Fruit fly (Drosophila melanogaster) whole organism, wandering third instar larva: ENCODE results near the gene Ostgamma.

Experiments used
- Abd-B ChIP-seq: fragments of >200 bp; optimal IDR thresholded peaks from 2 replicates; lab custom pipeline; 2017; ENCODE audit warnings: missing biosample characterization, missing genetic modification characterization
- CG32264 ChIP-seq: fragments of 200-800 bp; sonication (Bioruptor generic); optimal IDR thresholded peaks from 2 replicates; lab custom pipeline; 2016; ENCODE audit warnings: missing biosample characterization, missing genetic modification characterization
- CG9705 ChIP-seq: fragments of 200-800 bp; sonication (Bioruptor generic); optimal IDR thresholded peaks from 2 replicates; lab custom pipeline; 2018; ENCODE audit warnings: missing biosample characterization, mild to moderate bottlenecking, missing genetic modification characterization
- CrebA ChIP-seq: fragments of 200-800 bp; sonication (Bioruptor generic); optimal IDR thresholded peaks from 2 replicates; lab custom pipeline; 2016; ENCODE audit warnings: missing biosample characterization, mild to moderate bottlenecking, missing genetic modification characterization, borderline replicate concordance
- Dfd ChIP-seq: fragments of >200 bp; optimal IDR thresholded peaks from 2 replicates; lab custom pipeline; 2017; ENCODE audit warnings: missing biosample characterization, missing genetic modification characterization
- Dif ChIP-seq: fragments of 200-275, 200-300 bp; sonication (Bioruptor generic); optimal IDR thresholded peaks from 2 replicates; lab custom pipeline; 2018; ENCODE audit warnings: missing biosample characterization, missing genetic modification characterization; ENCODE audit not compliant: partially characterized antibody
- GATAd ChIP-seq: sonication (Bioruptor generic); optimal IDR thresholded peaks from 2 replicates; lab custom pipeline; 2016; ENCODE audit warnings: missing biosample characterization, missing genetic modification characterization
- HLH106 ChIP-seq: fragments of 200-800 bp; optimal IDR thresholded peaks from 3 replicates; lab custom pipeline; 2019; ENCODE audit warnings: missing biosample characterization, mild to moderate bottlenecking, missing genetic modification characterization, moderate library complexity
- Hnf4 ChIP-seq: fragments of 200-800 bp; sonication (Bioruptor generic); optimal IDR thresholded peaks from 2 replicates; lab custom pipeline; 2016; ENCODE audit warnings: missing biosample characterization, mild to moderate bottlenecking, missing genetic modification characterization
- Hr78 ChIP-seq: fragments of >200 bp; optimal IDR thresholded peaks from 2 replicates; lab custom pipeline; 2017; ENCODE audit warnings: missing biosample characterization, missing genetic modification characterization
- Hr83 ChIP-seq: fragments of 200-300 bp; sonication (Bioruptor generic); optimal IDR thresholded peaks from 2 replicates; lab custom pipeline; 2016; ENCODE audit warnings: missing biosample characterization, mild to moderate bottlenecking, missing genetic modification characterization, moderate library complexity; ENCODE audit not compliant: poor library complexity, severe bottlenecking
- Jra ChIP-seq: sonication (Bioruptor generic); optimal IDR thresholded peaks from 2 replicates; lab custom pipeline; 2016; ENCODE audit warnings: missing biosample characterization, missing genetic modification characterization
- Mio ChIP-seq: sonication (Bioruptor generic); optimal IDR thresholded peaks from 2 replicates; lab custom pipeline; 2016; ENCODE audit warnings: missing biosample characterization, missing genetic modification characterization
- Myc ChIP-seq: fragments of >200 bp; optimal IDR thresholded peaks from 2 replicates; lab custom pipeline; 2017
- N ChIP-seq: fragments of >200 bp; optimal IDR thresholded peaks from 2 replicates; lab custom pipeline; 2018; ENCODE audit warnings: missing biosample characterization, missing external identifiers, missing genetic modification characterization
- OdsH ChIP-seq: fragments of 200-800 bp; sonication (Bioruptor generic); optimal IDR thresholded peaks from 2 replicates; lab custom pipeline; 2016; ENCODE audit warnings: missing biosample characterization, mild to moderate bottlenecking, missing genetic modification characterization
- Rel ChIP-seq, 2 experiments: fragments of 200-800 bp; sonication (Bioruptor generic) in 1 of 2; optimal IDR thresholded peaks; 2 replicates in 1 of 2; 3 replicates in 1 of 2; lab custom pipeline; 2016 to 2019; ENCODE audit warnings: mild to moderate bottlenecking in 2 of 2, missing biosample characterization in 2 of 2, missing genetic modification characterization in 2 of 2, moderate library complexity in 1 of 2
- Sp1 ChIP-seq: fragments of 200-800 bp; sonication (Bioruptor generic); optimal IDR thresholded peaks from 3 replicates; lab custom pipeline; 2019; ENCODE audit warnings: missing biosample characterization, mild to moderate bottlenecking, missing genetic modification characterization, moderate library complexity
- Vsx2 ChIP-seq: fragments of 200-300, 225-300 bp; sonication (Bioruptor generic); optimal IDR thresholded peaks from 2 replicates; lab custom pipeline; 2018; ENCODE audit warnings: missing biosample characterization, missing genetic modification characterization; ENCODE audit not compliant: partially characterized antibody
- br ChIP-seq: fragments of 200-800 bp; sonication (Bioruptor generic); optimal IDR thresholded peaks from 2 replicates; lab custom pipeline; 2016; ENCODE audit warnings: missing biosample characterization, missing genetic modification characterization
- dl ChIP-seq, 2 experiments: fragments of 175-275, 200-275 bp in 1 of 2; fragments of 200-275 bp in 1 of 2; sonication (Bioruptor generic); optimal IDR thresholded peaks; lab custom pipeline; 2018; ENCODE audit warnings: mild to moderate bottlenecking in 2 of 2, missing biosample characterization in 2 of 2, missing genetic modification characterization in 2 of 2, moderate library complexity in 2 of 2; ENCODE audit not compliant: partially characterized antibody in 2 of 2, insufficient read depth in 1 of 2
- dmrt93B ChIP-seq: fragments of 200-800 bp; sonication (Bioruptor generic); optimal IDR thresholded peaks from 2 replicates; lab custom pipeline; 2018; ENCODE audit warnings: missing biosample characterization, mild to moderate bottlenecking, missing genetic modification characterization
- dsf ChIP-seq: sonication (Bioruptor generic); optimal IDR thresholded peaks from 2 replicates; lab custom pipeline; 2016; ENCODE audit warnings: missing biosample characterization, missing genetic modification characterization, borderline replicate concordance
- ey ChIP-seq: fragments of 200-800 bp; sonication (Bioruptor generic); optimal IDR thresholded peaks from 2 replicates; lab custom pipeline; 2016; ENCODE audit warnings: missing biosample characterization, missing genetic modification characterization
- foxo ChIP-seq, 2 experiments: fragments of 200-800 bp; sonication (Bioruptor generic); optimal IDR thresholded peaks; 2 replicates in 1 of 2; 3 replicates in 1 of 2; lab custom pipeline; 2016 to 2017; ENCODE audit warnings: missing biosample characterization in 2 of 2, missing genetic modification characterization in 2 of 2
- fru ChIP-seq: fragments of 200-800 bp; sonication (Bioruptor generic); optimal IDR thresholded peaks from 3 replicates; lab custom pipeline; 2016; ENCODE audit warnings: missing biosample characterization, mild to moderate bottlenecking, missing genetic modification characterization
- h ChIP-seq: fragments of 200-800 bp; sonication (Bioruptor generic); optimal IDR thresholded peaks from 3 replicates; lab custom pipeline; 2016; ENCODE audit warnings: missing biosample characterization, mild to moderate bottlenecking, missing genetic modification characterization
- jim ChIP-seq: fragments of 175-275, 200-325 bp; sonication (Bioruptor generic); optimal IDR thresholded peaks from 2 replicates; lab custom pipeline; 2016; ENCODE audit warnings: missing biosample characterization, mild to moderate bottlenecking, missing genetic modification characterization
- lola ChIP-seq: fragments of >200 bp; optimal IDR thresholded peaks from 2 replicates; lab custom pipeline; 2017; ENCODE audit warnings: missing biosample characterization, missing genetic modification characterization
- pan ChIP-seq: fragments of >200 bp; optimal IDR thresholded peaks from 2 replicates; lab custom pipeline; 2017
- psq ChIP-seq: fragments of 200-800 bp; sonication (Bioruptor generic); optimal IDR thresholded peaks from 3 replicates; lab custom pipeline; 2017; ENCODE audit warnings: missing biosample characterization, mild to moderate bottlenecking, missing genetic modification characterization, moderate library complexity
- rgr ChIP-seq: fragments of 200-800 bp; sonication (Bioruptor generic); optimal IDR thresholded peaks from 3 replicates; lab custom pipeline; 2016; ENCODE audit warnings: missing biosample characterization, mild to moderate bottlenecking, missing genetic modification characterization
- sage ChIP-seq: fragments of 200-800 bp; sonication (Bioruptor generic); optimal IDR thresholded peaks from 2 replicates; lab custom pipeline; 2016; ENCODE audit warnings: missing biosample characterization, mild to moderate bottlenecking, missing genetic modification characterization
- sv ChIP-seq: fragments of 200-800 bp; sonication (Bioruptor generic); optimal IDR thresholded peaks from 3 replicates; lab custom pipeline; 2016; ENCODE audit warnings: missing biosample characterization, missing genetic modification characterization
- tai ChIP-seq: sonication (Bioruptor generic); optimal IDR thresholded peaks from 2 replicates; lab custom pipeline; 2016; ENCODE audit warnings: missing biosample characterization, missing genetic modification characterization
- usp ChIP-seq: fragments of >200 bp; optimal IDR thresholded peaks from 2 replicates; lab custom pipeline; 2017; ENCODE audit warnings: missing biosample characterization, missing genetic modification characterization
- woc ChIP-seq: sonication (Bioruptor generic); optimal IDR thresholded peaks from 2 replicates; lab custom pipeline; 2016; ENCODE audit warnings: missing biosample characterization, mild to moderate bottlenecking, missing genetic modification characterization

The Ostgamma gene

DNA sequence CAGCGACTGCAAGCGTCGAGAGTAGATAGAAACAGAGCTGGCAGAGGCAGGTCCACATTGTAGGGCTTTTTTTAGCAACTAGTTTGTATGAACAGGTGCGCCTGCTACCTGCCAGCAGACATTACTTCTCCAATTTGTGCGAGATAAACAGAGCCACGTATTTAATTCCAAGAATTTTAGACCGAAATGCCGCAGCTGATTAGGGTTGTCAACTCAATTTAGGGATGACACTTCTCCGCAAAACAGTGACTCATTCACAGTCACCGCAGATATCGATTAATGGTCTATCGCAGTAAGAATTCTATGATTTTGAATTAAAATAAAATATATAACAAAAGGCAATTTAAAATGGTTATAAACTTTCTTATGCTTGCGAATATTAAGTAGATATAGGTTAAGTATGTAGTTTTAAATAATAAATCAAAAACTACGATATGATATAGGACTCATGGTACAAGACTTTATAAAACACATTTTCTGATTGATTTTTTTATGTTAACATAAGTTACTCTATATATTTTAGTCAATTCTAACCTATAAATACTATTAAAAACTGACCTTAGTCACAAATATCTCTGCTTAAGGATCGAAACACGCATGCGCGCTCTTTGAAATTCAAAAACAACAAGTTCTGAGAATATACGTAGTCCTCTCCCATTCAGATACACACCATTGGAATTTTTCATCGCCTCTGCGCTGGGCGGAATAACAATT is 5.1 kb downstream of the Ostgamma start, which contains the start of the genes wol and Scgalpha:
Gene wol, minus strand, starts transcription at position 220 of the 714 bp plus-strand sequence.
Gene Scgalpha, plus strand, starts transcription at position 664 of the 714 bp plus-strand sequence.
- TF ChIP-seq CrebA = no peak
- TF ChIP-seq Hr83 = no peak
- TF ChIP-seq Hnf4 (GFP tag; lab: Kevin White, UChicago) = no peak
- TF ChIP-seq Rel (GFP tag; optimal IDR thresholded peaks at IDR 0.05; lab: Kevin White, UChicago) = no peak
- no peak for TF ChIP-seq Rel (tag; optimal IDR thresholded peaks at IDR 0.05; lab: Kevin White, UChicago)
- no peak for TF ChIP-seq dl (GFP tag; optimal IDR thresholded peaks at IDR 0.05; lab: Kevin White, UChicago; ENCODE audit: insufficient read depth in 1 of 2, partially characterized antibody in 2 of 2)
- no peak for TF ChIP-seq rgr (GFP tag; lab: Kevin White, UChicago)
- no peak for TF ChIP-seq jim
- TF ChIP-seq Dif = no peak
- no peak for TF ChIP-seq Sp1 (GFP tag; lab: Kevin White, UChicago)
- TF ChIP-seq woc (GFP tag; lab: Kevin White, UChicago) = no peak
- TF ChIP-seq tai (GFP tag; lab: Kevin White, UChicago) = no peak
- TF ChIP-seq sv (GFP tag; lab: Kevin White, UChicago) = no peak
- no peak for TF ChIP-seq dmrt93B (GFP tag; lab: Kevin White, UChicago)
- no peak for TF ChIP-seq N (GFP tag; lab: Kevin White, UChicago)

DNA sequence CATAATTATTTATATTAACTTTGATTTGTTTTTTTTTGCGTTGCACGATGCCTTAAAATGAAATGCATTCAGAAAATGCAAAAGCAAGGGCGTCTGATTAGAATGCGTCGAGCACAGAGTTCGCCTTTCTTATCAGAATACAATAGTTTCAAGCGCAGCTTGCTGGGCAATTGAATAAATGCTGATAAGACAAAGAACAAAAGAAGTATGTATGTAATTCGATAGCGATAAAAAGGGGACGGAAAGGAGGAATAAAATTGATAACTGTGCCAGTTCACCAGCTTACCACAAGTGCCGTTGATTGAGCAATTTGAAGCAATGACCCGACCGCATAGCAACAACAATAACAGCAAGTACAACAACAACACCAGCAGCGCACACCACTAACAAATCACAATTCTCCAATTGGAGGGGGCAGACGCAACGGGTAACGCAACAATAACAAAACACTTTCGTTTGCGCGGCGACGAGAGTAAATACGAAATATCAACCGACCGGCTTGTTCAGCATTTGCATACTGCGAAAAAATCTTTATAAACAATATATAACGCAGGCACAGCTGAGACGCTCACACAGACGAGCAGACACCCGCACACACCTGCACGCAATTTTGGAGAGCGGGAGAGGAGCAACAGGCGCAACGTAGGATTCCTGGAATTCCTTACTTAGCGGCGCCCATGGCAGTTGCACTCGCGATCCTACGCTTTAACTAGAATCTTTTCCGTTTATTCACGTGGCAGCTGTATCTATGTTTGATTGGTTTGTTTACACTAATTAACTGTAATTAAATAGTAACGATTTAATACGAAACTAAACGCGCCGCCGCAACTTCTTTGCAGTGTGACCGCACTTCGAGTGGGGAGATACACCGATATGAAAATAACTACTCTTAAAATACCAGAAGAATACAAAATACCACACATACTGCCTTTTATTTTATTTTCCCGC is 7.5 kb downstream of the Ostgamma start, which contains the start of gene Btk:
Gene Btk, minus strand, starts transcription at position 860 of the 948 bp plus-strand sequence.
- TF ChIP-seq OdsH (GFP tag; lab: Kevin White, UChicago) = no peak
- no peak for TF ChIP-seq rgr (GFP tag; lab: Kevin White, UChicago)
- peak; percentile 39 for TF ChIP-seq psq (GFP tag; lab: Kevin White, UChicago)
- no peak for TF ChIP-seq lola (GFP tag; lab: Kevin White, UChicago)
- TF ChIP-seq sv (GFP tag; lab: Kevin White, UChicago) = no peak
- no peak for TF ChIP-seq Rel (GFP tag; optimal IDR thresholded peaks at IDR 0.05; lab: Kevin White, UChicago)
- TF ChIP-seq Rel (tag; optimal IDR thresholded peaks at IDR 0.05; lab: Kevin White, UChicago) = peak; percentile 31
- no peak for TF ChIP-seq Vsx2
- TF ChIP-seq Sp1 (GFP tag; lab: Kevin White, UChicago) = peak; percentile 12

DNA sequence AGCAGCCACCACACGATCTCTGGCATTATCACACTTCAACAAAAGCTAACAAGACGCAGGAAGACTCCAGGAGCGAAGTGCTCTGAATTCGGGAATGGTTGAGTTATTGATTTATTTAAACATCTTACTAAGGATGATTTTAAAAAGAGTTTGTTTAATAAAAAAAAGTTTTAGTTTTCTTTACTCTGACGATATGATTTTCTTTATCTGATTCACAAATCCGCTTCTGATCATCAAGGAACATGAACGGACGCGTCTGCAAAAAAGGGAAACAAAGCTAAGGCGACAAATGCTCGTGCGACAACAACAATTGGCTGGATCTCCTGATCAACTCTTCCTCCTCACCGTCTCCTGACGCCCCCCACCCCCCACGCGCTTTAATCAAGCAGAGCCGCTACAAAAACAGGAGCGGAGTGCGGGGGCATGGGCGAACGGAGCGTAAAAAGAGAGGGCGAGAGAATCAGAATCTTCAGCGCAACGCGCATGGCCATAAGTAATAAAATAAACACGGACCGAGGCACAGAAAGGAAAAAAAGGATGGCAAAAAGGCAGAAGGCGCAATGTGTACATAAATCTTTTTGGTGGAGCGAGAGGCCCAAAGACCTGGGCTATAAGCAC is 8.7 kb downstream of the Ostgamma start:
- peak; percentile 91 for TF ChIP-seq OdsH (GFP tag; lab: Kevin White, UChicago)
- peak; percentile 61 for TF ChIP-seq GATAd (GFP tag; lab: Kevin White, UChicago)
- TF ChIP-seq woc (GFP tag; lab: Kevin White, UChicago) = peak; percentile 93
- peak; percentile 95 for TF ChIP-seq br (GFP tag; lab: Kevin White, UChicago)
- no peak for TF ChIP-seq Abd-B (GFP tag; lab: Kevin White, UChicago)
- peak; percentile 84 for TF ChIP-seq sage
- TF ChIP-seq h = peak; percentile 95
- no peak for TF ChIP-seq N (GFP tag; lab: Kevin White, UChicago)
- TF ChIP-seq Hr78 (GFP tag; lab: Kevin White, UChicago) = no peak
- peak; percentile 75 for TF ChIP-seq rgr (GFP tag; lab: Kevin White, UChicago)
- TF ChIP-seq lola (GFP tag; lab: Kevin White, UChicago) = no peak
- TF ChIP-seq Mio (GFP tag; lab: Kevin White, UChicago) = no peak
- no peak for TF ChIP-seq pan (lab: Kevin White, UChicago)
- TF ChIP-seq dl (GFP tag; optimal IDR thresholded peaks at IDR 0.05; lab: Kevin White, UChicago; ENCODE audit: insufficient read depth in 1 of 2, partially characterized antibody in 2 of 2) = peak in 1 of 2 experiments; percentile 67
- no peak for TF ChIP-seq Dfd (GFP tag; lab: Kevin White, UChicago)
- TF ChIP-seq CrebA = no peak
- no peak for TF ChIP-seq usp (GFP tag; lab: Kevin White, UChicago)
- TF ChIP-seq dmrt93B (GFP tag; lab: Kevin White, UChicago) = no peak
- peak; percentile 84 for TF ChIP-seq Hr83
- peak; percentile 80 for TF ChIP-seq CG32264 (GFP tag; lab: Kevin White, UChicago)
- TF ChIP-seq HLH106 (tag; lab: Kevin White, UChicago) = peak; percentile 95
- peak; percentile 67 for TF ChIP-seq Rel (GFP tag; optimal IDR thresholded peaks at IDR 0.05; lab: Kevin White, UChicago)
- TF ChIP-seq Rel (tag; optimal IDR thresholded peaks at IDR 0.05; lab: Kevin White, UChicago) = peak; percentile 72
- peak; percentile 91 for TF ChIP-seq Hnf4 (GFP tag; lab: Kevin White, UChicago)
- TF ChIP-seq dsf (GFP tag; lab: Kevin White, UChicago) = peak; percentile 72
- no peak for TF ChIP-seq jim
- TF ChIP-seq Jra = peak; percentile 82
- no peak for TF ChIP-seq Vsx2
- peak; percentile 85 for TF ChIP-seq CG9705 (GFP tag; lab: Kevin White, UChicago)
- peak; percentile 98 for TF ChIP-seq psq (GFP tag; lab: Kevin White, UChicago)
- TF ChIP-seq Dif = peak; percentile 54
- TF ChIP-seq foxo (GFP tag; optimal IDR thresholded peaks at IDR 0.05; lab: Kevin White, UChicago) = peak; percentile 69 to 94
- TF ChIP-seq fru (GFP tag; lab: Kevin White, UChicago) = peak; percentile 91
- TF ChIP-seq ey (GFP tag; lab: Kevin White, UChicago) = peak; percentile 93
- no peak for TF ChIP-seq Myc
- peak; percentile 93 for TF ChIP-seq Sp1 (GFP tag; lab: Kevin White, UChicago)
- TF ChIP-seq sv (GFP tag; lab: Kevin White, UChicago) = no peak
